Worm (Caenorhabditis elegans) whole organism, L3 larva: ENCODE measurements around the gene hlh-25.

Experiments
- R02D3.7 ChIP-seq: fragments of 150-350 bp; optimal IDR thresholded peaks from 2 replicates; lab custom pipeline; 2014; ENCODE audit warnings: missing biosample characterization, missing genetic modification characterization
- aly-2 ChIP-seq: fragments of 150-350 bp; optimal IDR thresholded peaks from 2 replicates; lab custom pipeline; 2014; ENCODE audit warnings: missing biosample characterization, missing genetic modification characterization
- ceh-28 ChIP-seq: fragments of 150-350 bp; optimal IDR thresholded peaks from 2 replicates; lab custom pipeline; 2014; ENCODE audit warnings: missing biosample characterization, missing genetic modification reagents, missing genetic modification characterization
- ceh-82 ChIP-seq: fragments of 150-350 bp; optimal IDR thresholded peaks from 2 replicates; lab custom pipeline; 2014; ENCODE audit warnings: missing biosample characterization, missing genetic modification characterization
- ceh-9 ChIP-seq: sonication (generic microtip); optimal IDR thresholded peaks from 2 replicates; lab custom pipeline; 2018; ENCODE audit warnings: missing biosample characterization, missing genetic modification characterization
- daf-12 ChIP-seq: fragments of 150-350 bp; optimal IDR thresholded peaks from 2 replicates; lab custom pipeline; 2014; ENCODE audit warnings: missing biosample characterization, missing genetic modification reagents, missing genetic modification characterization
- egl-27 ChIP-seq: sonication (generic microtip); optimal IDR thresholded peaks from 4 replicates; lab custom pipeline; 2017; ENCODE audit warnings: missing biosample characterization, missing genetic modification reagents, missing genetic modification characterization
- egl-5 ChIP-seq: fragments of 150-350 bp; optimal IDR thresholded peaks from 2 replicates; lab custom pipeline; 2017; ENCODE audit warnings: missing biosample characterization, missing genetic modification reagents, missing genetic modification characterization, inconsistent platforms
- elt-1 ChIP-seq: fragments of 150-350 bp; optimal IDR thresholded peaks from 2 replicates; lab custom pipeline; 2014; ENCODE audit warnings: missing biosample characterization, missing genetic modification characterization
- elt-2 ChIP-seq: sonication (generic microtip); optimal IDR thresholded peaks from 2 replicates; lab custom pipeline; 2016; ENCODE audit warnings: missing genetic modification reagents, mild to moderate bottlenecking, missing genetic modification characterization, missing compliant biosample characterization
- elt-3 ChIP-seq, 3 experiments: fragments of 150-350 bp in 1 of 3; sonication (generic microtip) in 2 of 3; optimal IDR thresholded peaks; 2 replicates in 2 of 3; 4 replicates in 1 of 3; lab custom pipeline; 2014 to 2017; ENCODE audit warnings: missing biosample characterization in 3 of 3, missing genetic modification characterization in 3 of 3
- eor-1 ChIP-seq, 2 experiments: fragments of 150-350 bp; optimal IDR thresholded peaks; 2 replicates each; lab custom pipeline; 2014 to 2018; ENCODE audit warnings: missing biosample characterization in 2 of 2, missing genetic modification characterization in 2 of 2
- fkh-10 ChIP-seq: sonication (generic microtip); optimal IDR thresholded peaks from 2 replicates; lab custom pipeline; 2017; ENCODE audit warnings: missing biosample characterization, missing genetic modification reagents, missing genetic modification characterization
- fkh-2 ChIP-seq: fragments of 150-350 bp; optimal IDR thresholded peaks from 2 replicates; lab custom pipeline; 2014; ENCODE audit warnings: missing biosample characterization, missing genetic modification reagents, missing genetic modification characterization
- fos-1 ChIP-seq: fragments of 150-350 bp; optimal IDR thresholded peaks from 2 replicates; lab custom pipeline; 2014; ENCODE audit warnings: missing biosample characterization, missing genetic modification characterization
- hmg-11 ChIP-seq: sonication (generic microtip); optimal IDR thresholded peaks from 2 replicates; lab custom pipeline; 2016; ENCODE audit warnings: missing genetic modification characterization, missing compliant biosample characterization
- lin-15B ChIP-seq: fragments of 150-350 bp; optimal IDR thresholded peaks from 2 replicates; lab custom pipeline; 2014; ENCODE audit warnings: missing biosample characterization, missing genetic modification characterization
- lsy-12 ChIP-seq: sonication (generic microtip); optimal IDR thresholded peaks from 2 replicates; lab custom pipeline; 2016; ENCODE audit warnings: mild to moderate bottlenecking, missing genetic modification characterization, missing compliant biosample characterization
- mdl-1 ChIP-seq: fragments of 150-350 bp; optimal IDR thresholded peaks from 2 replicates; lab custom pipeline; 2014; ENCODE audit warnings: missing biosample characterization, missing genetic modification characterization
- mml-1 ChIP-seq: fragments of 150-350 bp; sonication (generic microtip); optimal IDR thresholded peaks from 3 replicates; lab custom pipeline; 2014; ENCODE audit warnings: missing biosample characterization, missing genetic modification characterization
- nfya-1 ChIP-seq: sonication (generic microtip); optimal IDR thresholded peaks from 2 replicates; lab custom pipeline; 2017; ENCODE audit warnings: missing genetic modification characterization, mild to moderate bottlenecking, missing compliant biosample characterization, antibody characterized with exemption, moderate library complexity; ENCODE audit not compliant: insufficient read depth
- nhr-11 ChIP-seq: fragments of 150-350 bp; optimal IDR thresholded peaks from 2 replicates; lab custom pipeline; 2014; ENCODE audit warnings: missing biosample characterization, missing genetic modification characterization
- nhr-12 ChIP-seq: fragments of 150-350 bp; optimal IDR thresholded peaks from 2 replicates; lab custom pipeline; 2014; ENCODE audit warnings: missing biosample characterization, missing genetic modification characterization
- nhr-23 ChIP-seq: fragments of 150-350 bp; optimal IDR thresholded peaks from 2 replicates; lab custom pipeline; 2014; ENCODE audit warnings: missing biosample characterization, missing genetic modification reagents, missing genetic modification characterization
- nhr-237 ChIP-seq: fragments of 150-350 bp; optimal IDR thresholded peaks from 2 replicates; lab custom pipeline; 2014; ENCODE audit warnings: missing biosample characterization, missing genetic modification characterization
- nhr-25 ChIP-seq: sonication (generic microtip); optimal IDR thresholded peaks from 2 replicates; lab custom pipeline; 2017; ENCODE audit warnings: missing biosample characterization, missing genetic modification characterization
- nhr-28 ChIP-seq: fragments of 150-350 bp; optimal IDR thresholded peaks from 2 replicates; lab custom pipeline; 2014; ENCODE audit warnings: missing biosample characterization, missing genetic modification characterization
- nhr-43 ChIP-seq: sonication (generic microtip); optimal IDR thresholded peaks from 2 replicates; lab custom pipeline; 2016; ENCODE audit warnings: mild to moderate bottlenecking, missing genetic modification characterization, missing compliant biosample characterization; ENCODE audit not compliant: poor library complexity, severe bottlenecking
- nhr-67 ChIP-seq: fragments of 150-350 bp; optimal IDR thresholded peaks from 2 replicates; lab custom pipeline; 2014; ENCODE audit warnings: missing biosample characterization, missing genetic modification characterization
- nhr-76 ChIP-seq: fragments of 150-350 bp; sonication (generic microtip); optimal IDR thresholded peaks from 5 replicates; lab custom pipeline; 2014; ENCODE audit warnings: missing biosample characterization, missing genetic modification characterization
- nhr-77 ChIP-seq: fragments of 150-350 bp; optimal IDR thresholded peaks from 2 replicates; lab custom pipeline; 2014; ENCODE audit warnings: missing biosample characterization, missing genetic modification characterization
- pha-4 ChIP-seq: fragments of 150-350 bp; optimal IDR thresholded peaks from 2 replicates; lab custom pipeline; 2014; ENCODE audit warnings: missing biosample characterization, missing genetic modification reagents, missing genetic modification characterization
- pqm-1 ChIP-seq: fragments of 150-350 bp; optimal IDR thresholded peaks from 2 replicates; lab custom pipeline; 2017; ENCODE audit warnings: missing biosample characterization, missing genetic modification characterization, inconsistent platforms
- sea-2 ChIP-seq: fragments of 150-350 bp; sonication (generic microtip); optimal IDR thresholded peaks from 4 replicates; lab custom pipeline; 2014; ENCODE audit warnings: missing biosample characterization, missing genetic modification reagents, missing genetic modification characterization
- skn-1 ChIP-seq: fragments of 150-350 bp; optimal IDR thresholded peaks from 2 replicates; lab custom pipeline; 2014; ENCODE audit warnings: missing biosample characterization, missing genetic modification characterization
- tbx-2 ChIP-seq: sonication (generic microtip); optimal IDR thresholded peaks from 2 replicates; lab custom pipeline; 2016; ENCODE audit warnings: mild to moderate bottlenecking, missing genetic modification characterization, missing compliant biosample characterization
- unc-39 ChIP-seq: sonication (generic microtip); optimal IDR thresholded peaks from 4 replicates; lab custom pipeline; 2017; ENCODE audit warnings: missing biosample characterization, missing genetic modification characterization
- unc-62 ChIP-seq: fragments of 150-350 bp; sonication (generic microtip); optimal IDR thresholded peaks from 4 replicates; lab custom pipeline; 2014; ENCODE audit warnings: missing biosample characterization, missing genetic modification reagents, missing genetic modification characterization
- ztf-11 ChIP-seq: fragments of 150-350 bp; optimal IDR thresholded peaks from 2 replicates; lab custom pipeline; 2014; ENCODE audit warnings: missing biosample characterization, missing genetic modification characterization

hlh-25 gene

DNA sequence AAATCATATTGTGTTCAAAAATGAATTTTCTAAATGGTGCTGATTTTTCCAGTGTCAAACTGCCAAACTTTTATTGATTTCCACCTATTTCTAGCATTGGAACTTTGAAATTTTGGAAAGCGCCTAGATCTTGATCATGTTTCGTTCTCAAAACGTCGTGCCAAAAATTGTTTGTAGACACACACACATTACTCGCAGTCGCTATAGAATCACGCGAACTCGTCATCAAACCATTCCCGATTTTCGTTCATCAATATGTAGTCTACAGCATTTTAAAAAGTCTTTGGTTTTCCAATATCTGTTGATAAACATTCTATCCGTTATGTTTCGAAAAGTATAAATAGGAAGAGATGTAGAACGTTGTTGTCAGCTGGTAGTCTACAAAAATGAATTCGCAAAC, 35.2 kb downstream of the hlh-25 start, which contains the start of the genes C17C3.1 and C17C3.15:
Gene C17C3.1 (plus strand): TSS at position 301 of the 400 bp plus-strand sequence.
Gene C17C3.15 (plus strand): TSS at position 383 of the 400 bp plus-strand sequence.
- no peak for TF ChIP-seq hmg-11
- no peak for TF ChIP-seq ceh-82 (tag; lab: Kevin White, UChicago)
- no peak for TF ChIP-seq nhr-76
- TF ChIP-seq unc-62 (GFP tag; lab: Kevin White, UChicago) = no peak

DNA sequence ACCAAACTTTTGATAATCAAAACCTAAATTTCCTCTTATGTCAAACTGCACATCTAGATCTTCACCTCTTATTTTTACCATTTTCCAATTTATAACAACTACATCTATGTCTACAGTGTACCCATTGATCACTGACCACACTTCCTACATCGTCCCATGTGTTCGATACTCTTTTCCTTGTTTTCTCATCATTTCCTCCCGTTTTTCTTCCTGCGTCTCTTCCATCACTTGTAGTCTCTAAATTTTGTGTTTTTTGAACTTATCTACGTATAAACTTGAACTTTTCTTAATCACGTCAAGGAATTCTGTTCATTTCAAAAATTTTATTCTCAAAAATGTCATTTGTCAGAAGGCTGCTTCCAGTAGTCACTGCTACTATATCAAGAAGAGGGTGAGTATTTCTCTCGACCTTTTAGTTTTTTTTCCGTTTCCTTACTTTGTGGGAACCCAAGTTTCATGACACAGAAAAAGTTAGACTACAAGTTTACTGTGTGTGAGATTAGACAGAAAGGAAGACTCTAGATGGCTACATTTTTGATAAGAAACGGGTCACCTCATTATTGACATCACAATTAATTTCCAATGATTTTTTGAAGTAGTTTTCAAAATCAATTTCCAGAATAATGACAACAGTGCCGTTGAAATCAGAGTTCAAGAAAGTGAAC, 37.2 kb downstream of the hlh-25 start:
- no peak for TF ChIP-seq daf-12 (tag; lab: Kevin White, UChicago)
- TF ChIP-seq ztf-11 (tag; lab: Kevin White, UChicago) = no peak
- no peak for TF ChIP-seq nhr-12 (tag; lab: Kevin White, UChicago)
- TF ChIP-seq nhr-237 (tag; lab: Kevin White, UChicago) = no peak
- TF ChIP-seq egl-27 (tag; lab: Kevin White, UChicago) = no peak
- TF ChIP-seq skn-1 = peak; percentile 48
- peak; percentile 7 for TF ChIP-seq pqm-1 (tag; lab: Kevin White, UChicago)
- no peak for TF ChIP-seq unc-39
- TF ChIP-seq tbx-2 (tag; lab: Kevin White, UChicago) = no peak
- peak; percentile 90 for TF ChIP-seq nhr-43 (tag; lab: Kevin White, UChicago)
- TF ChIP-seq fkh-10 = no peak
- peak; percentile 80 for TF ChIP-seq elt-2 (tag; lab: Kevin White, UChicago)
- no peak for TF ChIP-seq mml-1 (tag; lab: Kevin White, UChicago)
- no peak for TF ChIP-seq nhr-77 (tag; lab: Kevin White, UChicago)
- no peak for TF ChIP-seq fos-1 (tag; lab: Kevin White, UChicago)
- no peak for TF ChIP-seq mdl-1 (tag; lab: Kevin White, UChicago)
- peak; percentile 27 for TF ChIP-seq pha-4 (tag; lab: Kevin White, UChicago)
- TF ChIP-seq ceh-28 = no peak
- no peak for TF ChIP-seq fkh-2 (tag; lab: Kevin White, UChicago)
- TF ChIP-seq egl-5 (tag; lab: Kevin White, UChicago) = no peak
- no peak for TF ChIP-seq elt-1
- TF ChIP-seq nfya-1 (tag; lab: Kevin White, UChicago) = peak; percentile 35
- TF ChIP-seq aly-2 (tag; lab: Kevin White, UChicago) = no peak
- no peak for TF ChIP-seq nhr-76
- TF ChIP-seq unc-62 (GFP tag; lab: Kevin White, UChicago) = no peak
- no peak for TF ChIP-seq eor-1 (tag; optimal IDR thresholded peaks at IDR 0.05; lab: Kevin White, UChicago)
- peak; percentile 66 for TF ChIP-seq nhr-23 (tag; lab: Kevin White, UChicago)
- no peak for TF ChIP-seq ceh-9 (tag; lab: Kevin White, UChicago)
- TF ChIP-seq lsy-12 (tag; lab: Kevin White, UChicago) = no peak
- no peak for TF ChIP-seq nhr-28 (tag; lab: Kevin White, UChicago)
- no peak for TF ChIP-seq nhr-67 (tag; lab: Kevin White, UChicago)
- TF ChIP-seq R02D3.7 (tag; lab: Kevin White, UChicago) = no peak
- no peak for TF ChIP-seq sea-2 (GFP tag; lab: Kevin White, UChicago)
- no peak for TF ChIP-seq nhr-11 (tag; lab: Kevin White, UChicago)
- TF ChIP-seq ceh-82 (tag; lab: Kevin White, UChicago) = no peak
- no peak for TF ChIP-seq nhr-25 (tag; lab: Kevin White, UChicago)
- TF ChIP-seq, all 47 proteins: peak for 7

DNA sequence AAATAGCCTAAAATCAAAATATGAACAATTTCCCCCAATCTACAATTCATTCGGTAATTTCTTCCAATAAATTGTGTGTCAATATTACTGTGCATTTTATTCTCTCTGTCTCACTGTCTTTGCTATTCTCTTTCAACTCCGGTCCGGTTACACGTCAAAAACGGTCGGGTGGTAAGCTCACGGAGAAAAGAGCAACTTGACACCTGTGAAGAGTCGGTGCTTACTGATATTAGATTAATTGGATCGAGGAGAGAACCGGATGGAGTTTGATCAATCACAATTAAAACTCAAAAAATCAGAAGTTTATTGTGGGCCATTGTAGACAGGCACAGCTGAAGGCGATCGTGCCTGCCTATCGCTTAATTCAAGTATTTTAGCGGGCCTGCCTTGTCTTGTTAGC, 39.9 kb downstream of the hlh-25 start:
- no peak for TF ChIP-seq lin-15B (tag; lab: Kevin White, UChicago)
- peak; percentile 13 for TF ChIP-seq nhr-43 (tag; lab: Kevin White, UChicago)
- TF ChIP-seq elt-2 (tag; lab: Kevin White, UChicago) = peak; percentile 26
- TF ChIP-seq elt-3 (tag; optimal IDR thresholded peaks at IDR 0.05; lab: Kevin White, UChicago) = no peak
- TF ChIP-seq hmg-11 = no peak
- TF ChIP-seq, all 47 proteins: peak for 2
